Worm (Caenorhabditis elegans) whole organism, L4/young adult: ENCODE measurements around the gene srx-133.

Experiments used
- W03F9.2 ChIP-seq: fragments of 150-350 bp; optimal IDR thresholded peaks from 2 replicates; lab custom pipeline; 2014; ENCODE audit warnings: missing biosample characterization, missing genetic modification characterization
- dao-5 ChIP-seq: sonication (generic microtip); optimal IDR thresholded peaks from 2 replicates; lab custom pipeline; 2016; ENCODE audit warnings: missing genotype, missing genetic modification characterization, moderate library complexity, missing compliant biosample characterization

- TF ChIP-seq dao-5: no peak
- TF ChIP-seq W03F9.2 (tag; lab: Kevin White, UChicago): no peak
Observed at ce11 chrV:13887358-13887757, 38.9 kb downstream of the srx-133 start, which contains the start of gene srsx-19.
